Fruit fly (Drosophila melanogaster) whole organism, embryonic: Measurements from ENCODE around the gene Cdc42.
A peak's percentile ranks its signal among the peaks of the same experiment; 100 is the strongest.

Experiments
- Ada2b ChIP-seq: fragments of 200-800 bp; sonication (Bioruptor generic); IDR thresholded peaks from 2 replicates; pipeline ENCODE4 v1.3.6; 2022; ENCODE audit warnings: missing biosample characterization, missing genetic modification characterization
- CG10654 ChIP-seq: fragments of 200-800 bp; sonication (Bioruptor generic); optimal IDR thresholded peaks from 2 replicates; lab custom pipeline; 2016; ENCODE audit warnings: missing biosample characterization, missing genetic modification characterization
- CG10979 ChIP-seq: fragments of 200-800 bp; sonication (Bioruptor generic); optimal IDR thresholded peaks from 2 replicates; lab custom pipeline; 2018; ENCODE audit warnings: missing biosample characterization, mild to moderate bottlenecking, missing genetic modification characterization, moderate library complexity
- CG13123 ChIP-seq: fragments of 200-800 bp; sonication (Bioruptor generic); optimal IDR thresholded peaks from 2 replicates; lab custom pipeline; 2016; ENCODE audit warnings: missing biosample characterization, missing genetic modification characterization
- CG1602 ChIP-seq: fragments of 200-800 bp; sonication (Bioruptor generic); optimal IDR thresholded peaks from 3 replicates; lab custom pipeline; 2016; ENCODE audit warnings: missing biosample characterization, missing genetic modification characterization
- CG18262 ChIP-seq: fragments of 200-800 bp; optimal IDR thresholded peaks from 3 replicates; lab custom pipeline; 2019; ENCODE audit warnings: missing biosample characterization, mild to moderate bottlenecking, missing genetic modification characterization, moderate library complexity
- CG1832 ChIP-seq: fragments of 200-800 bp; sonication (Bioruptor generic); optimal IDR thresholded peaks from 2 replicates; lab custom pipeline; 2017; ENCODE audit warnings: missing biosample characterization, mild to moderate bottlenecking, missing genetic modification characterization, inconsistent platforms
- CG2678 ChIP-seq: fragments of 200-800 bp; sonication (Bioruptor generic); optimal IDR thresholded peaks from 3 replicates; lab custom pipeline; 2019; ENCODE audit warnings: missing biosample characterization, mild to moderate bottlenecking, missing genetic modification characterization, moderate library complexity
- CG30403 ChIP-seq: fragments of 200-800 bp; sonication (Bioruptor generic); optimal IDR thresholded peaks from 3 replicates; lab custom pipeline; 2016; ENCODE audit warnings: missing biosample characterization, missing genetic modification characterization
- CG32767 ChIP-seq: fragments of 200-800 bp; sonication (Bioruptor generic); IDR thresholded peaks from 2 replicates; pipeline ENCODE4 v1.3.6; 2022; ENCODE audit warnings: missing biosample characterization, missing genetic modification characterization
- CG34422 ChIP-seq: fragments of 200-800 bp; sonication (Bioruptor generic); IDR thresholded peaks from 3 replicates; pipeline ENCODE4 v1.3.6; 2022; ENCODE audit warnings: missing biosample characterization, missing genetic modification characterization
- CG4617 ChIP-seq: fragments of 200-800 bp; sonication (Bioruptor generic); optimal IDR thresholded peaks from 3 replicates; lab custom pipeline; 2016; ENCODE audit warnings: missing biosample characterization, missing genetic modification characterization, borderline replicate concordance
- CG4730 ChIP-seq: fragments of 200-800 bp; sonication (Bioruptor generic); IDR thresholded peaks from 2 replicates; pipeline ENCODE4 v1.3.6; 2022; ENCODE audit warnings: missing biosample characterization, missing genetic modification characterization
- CG6791 ChIP-seq: fragments of 200-800 bp; sonication (Bioruptor generic); IDR thresholded peaks from 3 replicates; pipeline ENCODE4 v1.3.6; 2022; ENCODE audit warnings: missing biosample characterization, missing genetic modification characterization; ENCODE audit not compliant: partially characterized antibody
- CG7963 ChIP-seq: fragments of 200-800 bp; sonication (Bioruptor generic); IDR thresholded peaks from 3 replicates; pipeline ENCODE4 v1.3.6; 2022; ENCODE audit warnings: missing biosample characterization, missing genetic modification characterization; ENCODE audit not compliant: partially characterized antibody
- Dad ChIP-seq: fragments of 200-800 bp; sonication (Bioruptor generic); optimal IDR thresholded peaks from 3 replicates; lab custom pipeline; 2016; ENCODE audit warnings: missing biosample characterization, missing genetic modification characterization
- Doc2 ChIP-seq: fragments of 200-800 bp; sonication (Bioruptor generic); IDR thresholded peaks from 2 replicates; pipeline ENCODE4 v1.3.6; 2022; ENCODE audit warnings: missing biosample characterization, missing genetic modification characterization
- Dp ChIP-seq: fragments of 200-800 bp; sonication (Bioruptor generic); optimal IDR thresholded peaks from 2 replicates; lab custom pipeline; 2018; ENCODE audit warnings: missing biosample characterization, mild to moderate bottlenecking, missing genetic modification characterization, moderate library complexity
- Eip74EF ChIP-seq, 2 experiments: fragments of 200-800 bp in 1 of 2; fragments of >200 bp in 1 of 2; sonication (Bioruptor generic) in 1 of 2; optimal IDR thresholded peaks; 2 replicates each; lab custom pipeline; 2017 to 2019; ENCODE audit warnings: missing biosample characterization in 2 of 2, missing genetic modification characterization in 2 of 2, mild to moderate bottlenecking in 1 of 2, moderate library complexity in 1 of 2
- Fer3 ChIP-seq: fragments of 200-800 bp; sonication (Bioruptor generic); optimal IDR thresholded peaks from 2 replicates; lab custom pipeline; 2018; ENCODE audit warnings: missing biosample characterization, mild to moderate bottlenecking, missing genetic modification characterization, moderate library complexity
- Hmr ChIP-seq: fragments of 200-800 bp; sonication (Bioruptor generic); optimal IDR thresholded peaks from 3 replicates; lab custom pipeline; 2017; ENCODE audit warnings: mild to moderate bottlenecking, missing biosample characterization, missing genetic modification reagents, missing genetic modification characterization
- Max ChIP-seq: fragments of 200-800 bp; sonication (Bioruptor generic); optimal IDR thresholded peaks from 2 replicates; lab custom pipeline; 2016; ENCODE audit warnings: missing biosample characterization, mild to moderate bottlenecking, missing genetic modification characterization
- Nf-YB ChIP-seq: fragments of 200-800 bp; sonication (Bioruptor generic); optimal IDR thresholded peaks from 3 replicates; lab custom pipeline; 2019; ENCODE audit warnings: missing biosample characterization, mild to moderate bottlenecking, missing genetic modification characterization, moderate library complexity
- PHDP ChIP-seq: fragments of 200-800 bp; sonication (Bioruptor generic); optimal IDR thresholded peaks from 3 replicates; lab custom pipeline; 2018; ENCODE audit warnings: missing biosample characterization, mild to moderate bottlenecking, missing genetic modification characterization, moderate library complexity
- Ptx1 ChIP-seq: fragments of 200-800 bp; sonication (Bioruptor generic); IDR thresholded peaks from 2 replicates; pipeline ENCODE4 v1.3.6; 2022; ENCODE audit warnings: missing biosample characterization, missing genetic modification characterization
- Xrp1 ChIP-seq: fragments of 200-800 bp; sonication (Bioruptor generic); IDR thresholded peaks from 2 replicates; pipeline ENCODE4 v1.3.6; 2022; ENCODE audit warnings: missing biosample characterization, missing genetic modification characterization
- YL-1 ChIP-seq: fragments of 200-800 bp; sonication (Bioruptor generic); optimal IDR thresholded peaks from 3 replicates; lab custom pipeline; 2017; ENCODE audit warnings: missing biosample characterization, mild to moderate bottlenecking, missing genetic modification characterization
- ara ChIP-seq: fragments of 200-800 bp; sonication (Bioruptor generic); IDR thresholded peaks from 2 replicates; pipeline ENCODE4 v1.3.6; 2022; ENCODE audit warnings: missing biosample characterization, missing genetic modification characterization
- ci ChIP-seq: fragments of 200-800 bp; sonication (Bioruptor generic); IDR thresholded peaks from 3 replicates; pipeline ENCODE4 v1.3.6; 2022; ENCODE audit warnings: missing biosample characterization, missing genetic modification characterization
- dimm ChIP-seq: fragments of 200-800 bp; sonication (Bioruptor generic); IDR thresholded peaks from 2 replicates; pipeline ENCODE4 v1.3.6; 2022; ENCODE audit warnings: missing biosample characterization, missing genetic modification characterization
- fd102C ChIP-seq: fragments of 200-800 bp; sonication (Bioruptor generic); optimal IDR thresholded peaks from 2 replicates; lab custom pipeline; 2018; ENCODE audit warnings: missing biosample characterization, mild to moderate bottlenecking, missing genetic modification characterization, moderate library complexity
- lab ChIP-seq: fragments of 200-800 bp; sonication (Bioruptor generic); optimal IDR thresholded peaks from 3 replicates; lab custom pipeline; 2017; ENCODE audit warnings: missing biosample characterization, missing genetic modification characterization, mild to moderate bottlenecking, moderate library complexity, missing genetic modification reagents
- lbe ChIP-seq: fragments of 200-800 bp; sonication (Bioruptor generic); optimal IDR thresholded peaks from 2 replicates; lab custom pipeline; 2016; ENCODE audit warnings: missing biosample characterization, mild to moderate bottlenecking, missing genetic modification characterization
- mam ChIP-seq: fragments of 200-800 bp; sonication (Bioruptor generic); optimal IDR thresholded peaks from 3 replicates; lab custom pipeline; 2016; ENCODE audit warnings: missing biosample characterization, missing genetic modification characterization
- nmo ChIP-seq: fragments of 200-800 bp; sonication (Bioruptor generic); optimal IDR thresholded peaks from 2 replicates; lab custom pipeline; 2018; ENCODE audit warnings: missing biosample characterization, mild to moderate bottlenecking, missing genetic modification characterization, moderate library complexity
- p53 ChIP-seq: fragments of 200-800 bp; sonication (Bioruptor generic); optimal IDR thresholded peaks from 2 replicates; lab custom pipeline; 2016; ENCODE audit warnings: missing biosample characterization, missing genetic modification characterization
- pan ChIP-seq, 4 experiments: fragments of >200 bp in 3 of 4; fragments of 200-800 bp in 1 of 4; sonication (Bioruptor generic) in 1 of 4; optimal IDR thresholded peaks in 3 of 4; IDR thresholded peaks in 1 of 4; 2 replicates each; pipeline versions ENCODE4 v1.3.6 to Lab custom; 2017 to 2022; ENCODE audit warnings: missing biosample characterization in 2 of 4, missing genetic modification characterization in 2 of 4, mixed read lengths in 1 of 4
- pnt ChIP-seq: fragments of 200-800 bp; sonication (Bioruptor generic); optimal IDR thresholded peaks from 3 replicates; lab custom pipeline; 2016; ENCODE audit warnings: missing biosample characterization, missing genetic modification characterization
- pzg ChIP-seq: fragments of 200-800 bp; sonication (Bioruptor generic); optimal IDR thresholded peaks from 3 replicates; lab custom pipeline; 2018; ENCODE audit warnings: missing biosample characterization, mild to moderate bottlenecking, missing genetic modification characterization, moderate library complexity
- rib ChIP-seq: fragments of 200-800 bp; sonication (Bioruptor generic); IDR thresholded peaks from 2 replicates; pipeline ENCODE4 v1.3.6; 2022; ENCODE audit warnings: missing biosample characterization, missing genetic modification characterization
- scrt ChIP-seq: fragments of 200-800 bp; sonication (Bioruptor generic); optimal IDR thresholded peaks from 2 replicates; lab custom pipeline; 2018; ENCODE audit warnings: missing biosample characterization, mild to moderate bottlenecking, missing genetic modification characterization, moderate library complexity
- shn ChIP-seq: fragments of 200-800 bp; sonication (Bioruptor generic); optimal IDR thresholded peaks from 3 replicates; lab custom pipeline; 2016; ENCODE audit warnings: missing biosample characterization, missing genetic modification characterization
- sima ChIP-seq: fragments of 200-800 bp; sonication (Bioruptor generic); optimal IDR thresholded peaks from 2 replicates; lab custom pipeline; 2016; ENCODE audit warnings: missing biosample characterization, missing genetic modification characterization
- slou ChIP-seq: fragments of 200-800 bp; sonication (Bioruptor generic); optimal IDR thresholded peaks from 3 replicates; lab custom pipeline; 2016; ENCODE audit warnings: missing biosample characterization, missing genetic modification characterization
- stwl ChIP-seq: fragments of 200-800 bp; sonication (Bioruptor generic); optimal IDR thresholded peaks from 3 replicates; lab custom pipeline; 2018; ENCODE audit warnings: missing biosample characterization, mild to moderate bottlenecking, missing genetic modification characterization, moderate library complexity
- tna ChIP-seq: fragments of 200-800 bp; sonication (Bioruptor generic); IDR thresholded peaks from 2 replicates; pipeline ENCODE4 v1.3.6; 2022; ENCODE audit warnings: missing biosample characterization, missing genetic modification characterization; ENCODE audit not compliant: partially characterized antibody
- tx ChIP-seq: fragments of 200-800 bp; sonication (Bioruptor generic); optimal IDR thresholded peaks from 2 replicates; lab custom pipeline; 2016; ENCODE audit warnings: missing biosample characterization, missing genetic modification characterization
- vvl ChIP-seq: fragments of 200-800 bp; sonication (Bioruptor generic); IDR thresholded peaks from 2 replicates; pipeline ENCODE4 v1.3.6; 2022; ENCODE audit warnings: missing biosample characterization, missing genetic modification characterization
- wek ChIP-seq: fragments of 200-800 bp; sonication (Bioruptor generic); optimal IDR thresholded peaks from 3 replicates; lab custom pipeline; 2018; ENCODE audit warnings: missing biosample characterization, mild to moderate bottlenecking, missing genetic modification characterization, moderate library complexity

The Cdc42 gene

dm6 chrX:19744003-19744488, 47.2 kb downstream of the Cdc42 start, which contains the start of the genes CG18809, COX6B, CG33932 and Rpp20 (continued):
- TF ChIP-seq pnt (GFP tag; lab: Kevin White, UChicago): peak; percentile 33
- TF ChIP-seq scrt (GFP tag; lab: Kevin White, UChicago): no peak
- peak; percentile 83 for TF ChIP-seq ci
- peak; percentile 88 for TF ChIP-seq tna
- TF ChIP-seq Fer3 (tag; lab: Kevin White, UChicago): peak; percentile 31
- peak; percentile 56 for TF ChIP-seq CG10654 (GFP tag; lab: Kevin White, UChicago)
- peak; percentile 78 for TF ChIP-seq stwl (tag; lab: Kevin White, UChicago)
- peak; percentile 71 for TF ChIP-seq p53 (GFP tag; lab: Kevin White, UChicago)
- TF ChIP-seq wek (GFP tag; lab: Kevin White, UChicago): no peak
- peak; percentile 61 for TF ChIP-seq CG30403
- TF ChIP-seq CG2678: no peak
- no peak for TF ChIP-seq sima (GFP tag; lab: Kevin White, UChicago)
- no peak for TF ChIP-seq CG32767 (GFP tag; lab: Robert Waterston, UW)
- peak; percentile 71 for TF ChIP-seq Max (GFP tag; lab: Kevin White, UChicago)
- TF ChIP-seq mam (GFP tag; lab: Kevin White, UChicago): peak; percentile 87
- peak; percentile 40 for TF ChIP-seq CG1602 (GFP tag; lab: Kevin White, UChicago)
- peak; percentile 94 for TF ChIP-seq YL-1 (GFP tag; lab: Kevin White, UChicago)
- peak; percentile 67 for TF ChIP-seq shn (GFP tag; lab: Kevin White, UChicago)
- peak; percentile 8 for TF ChIP-seq fd102C (GFP tag; lab: Kevin White, UChicago)
- 0 out of 2 replicates have a peak, but pooled peaks have one; percentile 11 for TF ChIP-seq CG4730 (GFP tag; lab: Robert Waterston, UW)
- TF ChIP-seq CG18262 (tag; lab: Kevin White, UChicago): no peak
- peak; percentile 75; the same call in 1 of the 2 replicates for TF ChIP-seq rib (GFP tag; lab: Robert Waterston, UW)
- peak; percentile 68 for TF ChIP-seq lbe (GFP tag; lab: Kevin White, UChicago)
- peak; percentile 71 for TF ChIP-seq nmo (GFP tag; lab: Kevin White, UChicago)
- TF ChIP-seq Dp: peak; percentile 52
- TF ChIP-seq pzg (GFP tag; lab: Kevin White, UChicago): peak; percentile 99
- peak; percentile 80 for TF ChIP-seq lab
- TF ChIP-seq Doc2: no peak
- peak; percentile 80 for TF ChIP-seq CG34422
- peak; percentile 66 for TF ChIP-seq Ptx1 (GFP tag; lab: Robert Waterston, UW)
- TF ChIP-seq pan (optimal IDR thresholded peaks at IDR 0.05; lab: Kevin White, UChicago): no peak
- peak in 1 of 2 experiments; percentile 59 for TF ChIP-seq pan (GFP tag; optimal IDR thresholded peaks at IDR 0.05 in 1 of 2, IDR thresholded peaks at IDR 0.05 in 1 of 2)
- TF ChIP-seq Hmr: peak; percentile 85
- no peak for TF ChIP-seq dimm
- TF ChIP-seq ara (GFP tag; lab: Robert Waterston, UW): peak; percentile 65; the same call in 1 of the 2 replicates
- peak; percentile 45 for TF ChIP-seq PHDP (tag; lab: Kevin White, UChicago)
- TF ChIP-seq CG4617: peak; percentile 93
- TF ChIP-seq vvl (GFP tag; lab: Robert Waterston, UW): peak; percentile 77
- TF ChIP-seq CG1832: no peak
- peak; percentile 62 for TF ChIP-seq tx
- TF ChIP-seq Nf-YB (GFP tag; lab: Kevin White, UChicago): peak; percentile 35
- TF ChIP-seq CG13123 (GFP tag; lab: Kevin White, UChicago): peak; percentile 35
- peak; percentile 91 for TF ChIP-seq CG7963 (GFP tag; lab: Robert Waterston, UW)
- peak; percentile 28 for TF ChIP-seq CG10979 (tag; lab: Kevin White, UChicago)
- no peak for TF ChIP-seq Ada2b (GFP tag; lab: Robert Waterston, UW)
- peak; percentile 60 for TF ChIP-seq Dad (GFP tag; lab: Kevin White, UChicago)
- TF ChIP-seq CG6791 (GFP tag; lab: Robert Waterston, UW): peak; percentile 97
- TF ChIP-seq Xrp1: peak; percentile 59
- no peak for TF ChIP-seq Eip74EF (GFP tag; optimal IDR thresholded peaks at IDR 0.05; lab: Kevin White, UChicago)
- no peak for TF ChIP-seq slou
